Worm (Caenorhabditis elegans) whole organism, L2 larva: ENCODE measurements around the gene K02C4.5.

Experiments used
- C34F6.9 ChIP-seq: fragments of 150-350 bp; optimal IDR thresholded peaks from 2 replicates; lab custom pipeline; 2014; ENCODE audit warnings: missing biosample characterization, missing genetic modification characterization
- F13H6.1 ChIP-seq: sonication (generic microtip); optimal IDR thresholded peaks from 2 replicates; lab custom pipeline; 2016; ENCODE audit warnings: missing genetic modification characterization, missing compliant biosample characterization
- R02D3.7 ChIP-seq: fragments of 150-350 bp; optimal IDR thresholded peaks from 2 replicates; lab custom pipeline; 2014; ENCODE audit warnings: missing biosample characterization, missing genetic modification characterization
- Y55F3AM.14 ChIP-seq: fragments of 200-800 bp; sonication (Bioruptor generic); optimal IDR thresholded peaks from 2 replicates; lab custom pipeline; 2018; ENCODE audit warnings: mild to moderate bottlenecking, missing genetic modification characterization, missing compliant biosample characterization
- ZK546.5 ChIP-seq: sonication (generic microtip); optimal IDR thresholded peaks from 2 replicates; lab custom pipeline; 2017; ENCODE audit warnings: missing biosample characterization, missing genetic modification characterization
- alr-1 ChIP-seq: fragments of 150-350 bp; optimal IDR thresholded peaks from 2 replicates; lab custom pipeline; 2014; ENCODE audit warnings: missing biosample characterization, missing genetic modification characterization
- aly-2 ChIP-seq: fragments of 150-350 bp; optimal IDR thresholded peaks from 2 replicates; lab custom pipeline; 2014; ENCODE audit warnings: missing biosample characterization, missing genetic modification characterization
- ama-1 ChIP-seq: fragments of 150-350 bp; optimal IDR thresholded peaks from 2 replicates; lab custom pipeline; 2018; ENCODE audit warnings: inconsistent platforms
- blmp-1 ChIP-seq: sonication (generic microtip); optimal IDR thresholded peaks from 2 replicates; lab custom pipeline; 2017; ENCODE audit warnings: missing genetic modification characterization, mild to moderate bottlenecking, missing compliant biosample characterization, antibody characterized with exemption, moderate library complexity; ENCODE audit not compliant: insufficient read depth
- ceh-16 ChIP-seq: fragments of 150-350 bp; optimal IDR thresholded peaks from 2 replicates; lab custom pipeline; 2014; ENCODE audit warnings: missing biosample characterization, missing genetic modification characterization
- crh-2 ChIP-seq: sonication (generic microtip); optimal IDR thresholded peaks from 2 replicates; lab custom pipeline; 2017; ENCODE audit warnings: missing biosample characterization, missing genetic modification characterization
- dmd-4 ChIP-seq: sonication (generic microtip); optimal IDR thresholded peaks from 2 replicates; lab custom pipeline; 2017; ENCODE audit warnings: missing biosample characterization, missing genetic modification characterization
- egl-27 ChIP-seq: sonication (generic microtip); optimal IDR thresholded peaks from 3 replicates; lab custom pipeline; 2017; ENCODE audit warnings: missing biosample characterization, missing genetic modification reagents, missing genetic modification characterization
- elt-1 ChIP-seq: fragments of 150-350 bp; optimal IDR thresholded peaks from 2 replicates; lab custom pipeline; 2014; ENCODE audit warnings: missing biosample characterization, missing genetic modification characterization
- fos-1 ChIP-seq: fragments of 150-350 bp; optimal IDR thresholded peaks from 2 replicates; lab custom pipeline; 2014; ENCODE audit warnings: missing biosample characterization, missing genetic modification characterization
- gmeb-1 ChIP-seq: fragments of 150-350 bp; optimal IDR thresholded peaks from 2 replicates; lab custom pipeline; 2014; ENCODE audit warnings: missing biosample characterization, missing genetic modification characterization
- lin-13 ChIP-seq: fragments of 150-350 bp; optimal IDR thresholded peaks from 2 replicates; lab custom pipeline; 2014; ENCODE audit warnings: missing biosample characterization, missing genetic modification reagents, missing genetic modification characterization
- lsy-2 ChIP-seq, 2 experiments: fragments of 150-350 bp in 1 of 2; sonication (generic microtip) in 1 of 2; optimal IDR thresholded peaks; 2 replicates each; lab custom pipeline; 2014 to 2017; ENCODE audit warnings: missing biosample characterization in 2 of 2, missing genetic modification characterization in 2 of 2
- mbf-1 ChIP-seq: sonication (generic microtip); optimal IDR thresholded peaks from 2 replicates; lab custom pipeline; 2017; ENCODE audit warnings: missing biosample characterization, missing genetic modification characterization
- mdl-1 ChIP-seq, 2 experiments: fragments of 150-350 bp in 1 of 2; sonication (generic microtip) in 1 of 2; optimal IDR thresholded peaks; 2 replicates each; lab custom pipeline; 2017; ENCODE audit warnings: missing biosample characterization in 2 of 2, missing genetic modification characterization in 2 of 2
- nhr-10 ChIP-seq: sonication (generic microtip); optimal IDR thresholded peaks from 2 replicates; lab custom pipeline; 2017; ENCODE audit warnings: missing biosample characterization, missing genetic modification characterization
- nhr-11 ChIP-seq: fragments of 150-350 bp; optimal IDR thresholded peaks from 2 replicates; lab custom pipeline; 2014; ENCODE audit warnings: missing biosample characterization, missing genetic modification characterization
- nhr-129 ChIP-seq: fragments of 150-350 bp; optimal IDR thresholded peaks from 2 replicates; lab custom pipeline; 2014; ENCODE audit warnings: missing biosample characterization, missing genetic modification characterization
- nhr-21 ChIP-seq: fragments of 150-350 bp; optimal IDR thresholded peaks from 2 replicates; lab custom pipeline; 2014; ENCODE audit warnings: missing biosample characterization, missing genetic modification characterization
- nhr-23 ChIP-seq: fragments of 150-350 bp; optimal IDR thresholded peaks from 2 replicates; lab custom pipeline; 2014; ENCODE audit warnings: missing biosample characterization, missing genetic modification reagents, missing genetic modification characterization
- nhr-237 ChIP-seq: fragments of 150-350 bp; optimal IDR thresholded peaks from 2 replicates; lab custom pipeline; 2014; ENCODE audit warnings: missing biosample characterization, missing genetic modification characterization
- nhr-25 ChIP-seq: fragments of 150-350 bp; sonication (generic microtip); optimal IDR thresholded peaks from 3 replicates; lab custom pipeline; 2014; ENCODE audit warnings: missing biosample characterization, missing genetic modification characterization
- nhr-77 ChIP-seq: fragments of 150-350 bp; optimal IDR thresholded peaks from 2 replicates; lab custom pipeline; 2014; ENCODE audit warnings: missing biosample characterization, missing genetic modification characterization
- peb-1 ChIP-seq: fragments of 150-350 bp; optimal IDR thresholded peaks from 2 replicates; lab custom pipeline; 2014; ENCODE audit warnings: missing biosample characterization, missing genetic modification characterization
- sem-4 ChIP-seq: fragments of 150-350 bp; optimal IDR thresholded peaks from 2 replicates; lab custom pipeline; 2014; ENCODE audit warnings: missing biosample characterization, missing genetic modification reagents, missing genetic modification characterization
- skn-1 ChIP-seq: sonication (generic microtip); optimal IDR thresholded peaks from 2 replicates; lab custom pipeline; 2017; ENCODE audit warnings: missing biosample characterization, missing genetic modification characterization
- sma-3 ChIP-seq: sonication (generic microtip); optimal IDR thresholded peaks from 2 replicates; lab custom pipeline; 2016; ENCODE audit warnings: missing genetic modification reagents, missing genetic modification characterization, missing compliant biosample characterization
- sma-9 ChIP-seq, 2 experiments: fragments of 150-350 bp in 1 of 2; sonication (generic microtip) in 1 of 2; optimal IDR thresholded peaks; 2 replicates each; lab custom pipeline; 2014 to 2016; ENCODE audit warnings: missing genetic modification characterization in 2 of 2, mild to moderate bottlenecking in 1 of 2, missing biosample characterization in 1 of 2, missing compliant biosample characterization in 1 of 2, missing genetic modification reagents in 1 of 2, moderate library complexity in 1 of 2
- snpc-4 ChIP-seq: fragments of 150-350 bp; optimal IDR thresholded peaks from 2 replicates; lab custom pipeline; 2014; ENCODE audit warnings: missing biosample characterization, missing genetic modification characterization
- unc-55 ChIP-seq: fragments of 150-350 bp; sonication (generic microtip); optimal IDR thresholded peaks from 3 replicates; lab custom pipeline; 2014; ENCODE audit warnings: missing biosample characterization, missing genetic modification reagents, missing genetic modification characterization
- unc-62 ChIP-seq: fragments of 150-350 bp; optimal IDR thresholded peaks from 2 replicates; lab custom pipeline; 2014; ENCODE audit warnings: missing biosample characterization, missing genetic modification reagents, missing genetic modification characterization
- ztf-1 ChIP-seq: fragments of 200-800 bp; sonication (Bioruptor generic); conservative IDR thresholded peaks from 2 replicates; pipeline ENCODE4 v1.3.6; 2022; ENCODE audit warnings: missing genetic modification characterization, missing compliant biosample characterization

Gene K02C4.5

DNA sequence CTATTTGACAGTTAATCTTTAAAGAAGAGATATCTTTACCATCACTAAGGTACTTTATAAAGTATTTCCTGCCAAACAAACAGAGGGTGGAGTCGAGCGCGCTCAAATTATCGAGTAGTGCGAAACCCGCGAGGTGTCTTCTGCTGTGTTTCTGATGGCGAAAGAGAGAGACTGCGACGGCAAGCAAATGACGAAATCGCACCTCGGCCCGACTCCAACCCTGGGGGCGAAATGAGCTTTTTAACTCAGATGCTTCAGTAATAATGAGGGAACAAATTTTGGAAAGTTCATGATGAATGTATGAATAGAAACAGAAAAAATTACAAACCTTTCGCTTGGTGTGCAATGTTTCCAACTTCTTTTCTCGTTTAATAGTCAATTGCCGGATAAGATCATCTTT is 13.3 kb downstream of the K02C4.5 start:
- TF ChIP-seq aly-2 (tag; lab: Kevin White, UChicago) (no peak), nhr-11 (tag; lab: Kevin White, UChicago) (no peak), snpc-4 (peak; percentile 98), sma-9 (GFP tag; optimal IDR thresholded peaks at IDR 0.05; lab: Kevin White, UChicago) (peak; percentile 67), sma-9 (tag; optimal IDR thresholded peaks at IDR 0.05; lab: Kevin White, UChicago) (no peak), nhr-25 (peak; percentile 59), sma-3 (peak; percentile 84), crh-2 (peak; percentile 69), ZK546.5 (no peak), peb-1 (tag; lab: Kevin White, UChicago) (no peak), dmd-4 (tag; lab: Kevin White, UChicago) (no peak), lsy-2 (tag; optimal IDR thresholded peaks at IDR 0.05; lab: Kevin White, UChicago) (peak; percentile 51), mdl-1 (tag; optimal IDR thresholded peaks at IDR 0.05; lab: Kevin White, UChicago) (peak; percentile 24 to 34), fos-1 (tag; lab: Kevin White, UChicago) (peak; percentile 78), ztf-1 (no peak), blmp-1 (tag; lab: Kevin White, UChicago) (peak; percentile 28), nhr-10 (no peak), unc-62 (no peak), elt-1 (no peak), egl-27 (tag; lab: Kevin White, UChicago) (peak; percentile 63), nhr-129 (tag; lab: Kevin White, UChicago) (peak; percentile 85), sem-4 (tag; lab: Kevin White, UChicago) (no peak), nhr-23 (no peak), unc-55 (GFP tag; lab: Kevin White, UChicago) (peak; percentile 64), F13H6.1 (tag; lab: Kevin White, UChicago) (peak; percentile 63), Y55F3AM.14 (GFP tag; lab: Kevin White, UChicago) (no peak), nhr-21 (tag; lab: Kevin White, UChicago) (peak; percentile 55), gmeb-1 (tag; lab: Kevin White, UChicago) (peak; percentile 74), ama-1 (peak; percentile 84), nhr-237 (no peak), nhr-77 (tag; lab: Kevin White, UChicago) (no peak), alr-1 (tag; lab: Kevin White, UChicago) (no peak), skn-1 (tag; lab: Kevin White, UChicago) (peak; percentile 14), mbf-1 (no peak), lin-13 (GFP tag; lab: Kevin White, UChicago) (peak; percentile 71), C34F6.9 (tag; lab: Kevin White, UChicago) (peak; percentile 18), R02D3.7 (no peak), ceh-16 (tag; lab: Kevin White, UChicago) (peak; percentile 12)

- no peak for TF ChIP-seq R02D3.7
- TF ChIP-seq sma-3: no peak
- TF ChIP-seq mdl-1 (tag; optimal IDR thresholded peaks at IDR 0.05; lab: Kevin White, UChicago): no peak
These were observed 14.3 kb downstream of the K02C4.5 start, which contains the start of gene ltd-1 for ce11 chrII:8092537-8092936. Gene ltd-1, minus strand, starts transcription at chrII:8092754.

- TF ChIP-seq peb-1 (tag; lab: Kevin White, UChicago): no peak
These were observed 15.0 kb downstream of the K02C4.5 start for ce11 chrII:8093283-8093682.

DNA sequence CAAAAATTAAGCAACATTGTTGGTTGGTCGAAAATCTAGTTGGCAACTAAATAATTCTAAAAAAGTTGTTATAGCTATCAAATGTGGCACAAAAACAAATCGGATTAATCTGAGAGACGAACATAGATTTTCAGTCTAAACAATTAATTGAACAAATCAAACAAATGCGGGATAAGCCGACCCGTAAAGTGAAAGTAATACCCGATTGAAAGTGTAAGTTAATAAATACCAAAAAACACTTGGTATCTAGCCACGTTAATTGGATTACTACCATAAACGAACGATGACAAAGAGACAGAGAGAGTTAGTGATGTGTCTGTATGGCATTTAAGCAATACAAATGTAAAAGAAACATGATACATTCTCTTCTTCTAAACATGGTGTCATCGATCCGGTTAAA is 15.7 kb downstream of the K02C4.5 start:
- TF ChIP-seq blmp-1 (tag; lab: Kevin White, UChicago) (peak; percentile 68), dmd-4 (tag; lab: Kevin White, UChicago) (no peak)
